Fruit fly (Drosophila melanogaster) whole organism, prepupa: Measurements from ENCODE around the gene CG4004.

ENCODE experiments used
- CG10631 ChIP-seq: fragments of 200-800 bp; sonication (Bioruptor generic); optimal IDR thresholded peaks from 2 replicates; lab custom pipeline; 2016; ENCODE audit warnings: missing biosample characterization, missing genetic modification characterization
- CG10669 ChIP-seq: fragments of 200-800 bp; sonication (Bioruptor generic); optimal IDR thresholded peaks from 3 replicates; lab custom pipeline; 2018; ENCODE audit warnings: missing biosample characterization, mild to moderate bottlenecking, missing genetic modification characterization, moderate library complexity
- CG11294 ChIP-seq: fragments of 200-800 bp; sonication (Bioruptor generic); IDR thresholded peaks from 2 replicates; pipeline ENCODE4 v1.3.6; 2022; ENCODE audit warnings: missing biosample characterization, missing genetic modification characterization
- CG15336 ChIP-seq: fragments of 200-800 bp; sonication (Bioruptor generic); IDR thresholded peaks from 2 replicates; pipeline ENCODE4 v1.3.6; 2022; ENCODE audit warnings: missing biosample characterization, missing genetic modification characterization
- CG1621 ChIP-seq: fragments of 200-800 bp; sonication (Bioruptor generic); optimal IDR thresholded peaks from 3 replicates; lab custom pipeline; 2018; ENCODE audit warnings: missing biosample characterization, mild to moderate bottlenecking, missing genetic modification characterization
- CG16779 ChIP-seq: fragments of 200-800 bp; sonication (Bioruptor generic); optimal IDR thresholded peaks from 3 replicates; lab custom pipeline; 2017; ENCODE audit warnings: missing biosample characterization, mild to moderate bottlenecking, missing genetic modification characterization
- CG3032 ChIP-seq: fragments of 200-800 bp; optimal IDR thresholded peaks from 2 replicates; lab custom pipeline; 2019; ENCODE audit warnings: missing biosample characterization, mild to moderate bottlenecking, missing genetic modification characterization, moderate library complexity
- CG32006 ChIP-seq: fragments of 200-800 bp; sonication (Bioruptor generic); optimal IDR thresholded peaks from 3 replicates; lab custom pipeline; 2017; ENCODE audit warnings: missing biosample characterization, mild to moderate bottlenecking, missing genetic modification characterization
- CG34406 ChIP-seq: fragments of 200-800 bp; sonication (Bioruptor generic); optimal IDR thresholded peaks from 3 replicates; lab custom pipeline; 2016; ENCODE audit warnings: missing biosample characterization, missing genetic modification characterization
- CG4318 ChIP-seq: fragments of 200-800 bp; sonication (Bioruptor generic); optimal IDR thresholded peaks from 3 replicates; lab custom pipeline; 2017; ENCODE audit warnings: missing biosample characterization, mild to moderate bottlenecking, missing genetic modification characterization
- CG6163 ChIP-seq: fragments of 200-800 bp; sonication (Bioruptor generic); IDR thresholded peaks from 3 replicates; pipeline ENCODE4 v1.3.6; 2022; ENCODE audit warnings: missing biosample characterization, missing genetic modification characterization
- CG6276 ChIP-seq: fragments of 200-800 bp; sonication (Bioruptor generic); optimal IDR thresholded peaks from 2 replicates; lab custom pipeline; 2017; ENCODE audit warnings: missing biosample characterization, mild to moderate bottlenecking, missing genetic modification characterization
- CG6808 ChIP-seq: fragments of 200-800 bp; sonication (Bioruptor generic); optimal IDR thresholded peaks from 3 replicates; lab custom pipeline; 2017; ENCODE audit warnings: missing biosample characterization, missing genetic modification characterization, mild to moderate bottlenecking, moderate library complexity, missing genetic modification reagents
- CG7368 ChIP-seq: fragments of 200-800 bp; sonication (Bioruptor generic); optimal IDR thresholded peaks from 3 replicates; lab custom pipeline; 2016; ENCODE audit warnings: missing biosample characterization, missing genetic modification characterization
- CG8119 ChIP-seq: fragments of 200-800 bp; sonication (Bioruptor generic); IDR thresholded peaks from 3 replicates; pipeline ENCODE4 v1.3.6; 2022; ENCODE audit warnings: missing biosample characterization, missing genetic modification characterization
- CG8319 ChIP-seq: fragments of 200-800 bp; sonication (Bioruptor generic); optimal IDR thresholded peaks from 3 replicates; lab custom pipeline; 2016; ENCODE audit warnings: missing biosample characterization, missing genetic modification characterization
- CG8632 ChIP-seq: fragments of 200-800 bp; sonication (Bioruptor generic); optimal IDR thresholded peaks from 3 replicates; lab custom pipeline; 2016; ENCODE audit warnings: missing biosample characterization, missing genetic modification characterization
- CG9139 ChIP-seq: fragments of 200-800 bp; sonication (Bioruptor generic); optimal IDR thresholded peaks from 3 replicates; lab custom pipeline; 2017; ENCODE audit warnings: missing biosample characterization, mild to moderate bottlenecking, missing genetic modification characterization
- Eip75B ChIP-seq: fragments of 200-800 bp; sonication (Bioruptor generic); optimal IDR thresholded peaks from 3 replicates; lab custom pipeline; 2016; ENCODE audit warnings: missing biosample characterization, missing genetic modification characterization
- Eip78C ChIP-seq: fragments of 200-800 bp; sonication (Bioruptor generic); peaks from one replicate; lab custom pipeline; 2016; ENCODE audit warnings: missing biosample characterization, missing genetic modification characterization
- Ets96B ChIP-seq: fragments of 200-800 bp; optimal IDR thresholded peaks from 2 replicates; lab custom pipeline; 2019; ENCODE audit warnings: missing biosample characterization, mild to moderate bottlenecking, missing genetic modification characterization, moderate library complexity
- Gug ChIP-seq: fragments of 200-800 bp; sonication (Bioruptor generic); IDR thresholded peaks from 2 replicates; pipeline ENCODE4 v1.3.6; 2022; ENCODE audit warnings: missing biosample characterization, missing genetic modification characterization
- Hr38 ChIP-seq: sonication (Bioruptor generic); optimal IDR thresholded peaks from 2 replicates; lab custom pipeline; 2016; ENCODE audit warnings: missing biosample characterization, missing genetic modification characterization
- Hr4 ChIP-seq: fragments of 200-800 bp; sonication (Bioruptor generic); optimal IDR thresholded peaks from 3 replicates; lab custom pipeline; 2016; ENCODE audit warnings: missing biosample characterization, missing genetic modification characterization
- Lpt ChIP-seq: fragments of 200-800 bp; sonication (Bioruptor generic); optimal IDR thresholded peaks from 3 replicates; lab custom pipeline; 2016; ENCODE audit warnings: missing biosample characterization, missing genetic modification characterization
- Met ChIP-seq: fragments of 200-800 bp; sonication (Bioruptor generic); optimal IDR thresholded peaks from 3 replicates; lab custom pipeline; 2016; ENCODE audit warnings: missing biosample characterization, missing genetic modification characterization
- OdsH ChIP-seq: fragments of 200-800 bp; sonication (Bioruptor generic); optimal IDR thresholded peaks from 3 replicates; lab custom pipeline; 2016; ENCODE audit warnings: missing biosample characterization, missing genetic modification characterization
- Sox102F ChIP-seq: fragments of 200-800 bp; sonication (Bioruptor generic); optimal IDR thresholded peaks from 2 replicates; lab custom pipeline; 2016; ENCODE audit warnings: missing biosample characterization, mild to moderate bottlenecking, missing genetic modification characterization
- Sox14 ChIP-seq: fragments of 200-800 bp; sonication (Bioruptor generic); optimal IDR thresholded peaks from 3 replicates; lab custom pipeline; 2016; ENCODE audit warnings: missing biosample characterization, missing genetic modification characterization
- achi ChIP-seq: fragments of 200-800 bp; sonication (Bioruptor generic); optimal IDR thresholded peaks from 3 replicates; lab custom pipeline; 2016; ENCODE audit warnings: missing biosample characterization, missing genetic modification characterization
- dac ChIP-seq: fragments of 200-800 bp; sonication (Bioruptor generic); optimal IDR thresholded peaks from 2 replicates; lab custom pipeline; 2017; ENCODE audit warnings: missing biosample characterization, mild to moderate bottlenecking, missing genetic modification characterization
- dsx ChIP-seq: fragments of 200-800 bp; optimal IDR thresholded peaks from 3 replicates; lab custom pipeline; 2019; ENCODE audit warnings: missing biosample characterization, mild to moderate bottlenecking, missing genetic modification characterization, moderate library complexity; ENCODE audit not compliant: poor library complexity, severe bottlenecking
- eg ChIP-seq: fragments of 200-800 bp; sonication (Bioruptor generic); IDR thresholded peaks from 3 replicates; pipeline ENCODE4 v1.3.6; 2022; ENCODE audit warnings: missing biosample characterization, missing genetic modification characterization
- fd59A ChIP-seq: fragments of 200-800 bp; sonication (Bioruptor generic); optimal IDR thresholded peaks from 2 replicates; lab custom pipeline; 2017; ENCODE audit warnings: missing biosample characterization, mild to moderate bottlenecking, missing genetic modification characterization, missing genetic modification reagents
- fd85E ChIP-seq: fragments of 200-800 bp; sonication (Bioruptor generic); optimal IDR thresholded peaks from 3 replicates; lab custom pipeline; 2016; ENCODE audit warnings: missing biosample characterization, missing genetic modification characterization
- fkh ChIP-seq: fragments of 200-800 bp; sonication (Bioruptor generic); optimal IDR thresholded peaks from 3 replicates; lab custom pipeline; 2017; ENCODE audit warnings: missing biosample characterization, mild to moderate bottlenecking, missing genetic modification characterization, moderate library complexity
- lz ChIP-seq: fragments of 200-800 bp; sonication (Bioruptor generic); optimal IDR thresholded peaks from 3 replicates; lab custom pipeline; 2016; ENCODE audit warnings: missing biosample characterization, missing genetic modification characterization
- pdm3 ChIP-seq: fragments of 200-800 bp; sonication (Bioruptor generic); optimal IDR thresholded peaks from 3 replicates; lab custom pipeline; 2016; ENCODE audit warnings: missing biosample characterization, missing genetic modification characterization
- salr ChIP-seq, 2 experiments: fragments of 200-800 bp; sonication (Bioruptor generic); optimal IDR thresholded peaks; 3 replicates each; lab custom pipeline; 2016 to 2018; ENCODE audit warnings: missing biosample characterization in 2 of 2, missing genetic modification characterization in 2 of 2, mild to moderate bottlenecking in 1 of 2
- spab ChIP-seq: fragments of 200-800 bp; sonication (Bioruptor generic); optimal IDR thresholded peaks from 2 replicates; lab custom pipeline; 2017; ENCODE audit warnings: missing biosample characterization, mild to moderate bottlenecking, missing genetic modification characterization, missing genetic modification reagents
- ss ChIP-seq, 2 experiments: fragments of 200-800 bp; sonication (Bioruptor generic); optimal IDR thresholded peaks; 2 replicates in 1 of 2; 3 replicates in 1 of 2; lab custom pipeline; 2017 to 2018; ENCODE audit warnings: mild to moderate bottlenecking in 2 of 2, missing biosample characterization in 2 of 2, missing genetic modification characterization in 2 of 2, moderate library complexity in 1 of 2
- svp ChIP-seq: fragments of 200-800 bp; sonication (Bioruptor generic); peaks from one replicate; lab custom pipeline; 2016; ENCODE audit warnings: missing biosample characterization, missing genetic modification characterization
- topi ChIP-seq: fragments of 200-800 bp; sonication (Bioruptor generic); optimal IDR thresholded peaks from 3 replicates; lab custom pipeline; 2016; ENCODE audit warnings: missing biosample characterization, missing genetic modification characterization
- vri ChIP-seq: fragments of 200-800 bp; sonication (Bioruptor generic); optimal IDR thresholded peaks from 3 replicates; lab custom pipeline; 2016; ENCODE audit warnings: missing biosample characterization, mild to moderate bottlenecking, missing genetic modification characterization

The CG4004 gene

DNA sequence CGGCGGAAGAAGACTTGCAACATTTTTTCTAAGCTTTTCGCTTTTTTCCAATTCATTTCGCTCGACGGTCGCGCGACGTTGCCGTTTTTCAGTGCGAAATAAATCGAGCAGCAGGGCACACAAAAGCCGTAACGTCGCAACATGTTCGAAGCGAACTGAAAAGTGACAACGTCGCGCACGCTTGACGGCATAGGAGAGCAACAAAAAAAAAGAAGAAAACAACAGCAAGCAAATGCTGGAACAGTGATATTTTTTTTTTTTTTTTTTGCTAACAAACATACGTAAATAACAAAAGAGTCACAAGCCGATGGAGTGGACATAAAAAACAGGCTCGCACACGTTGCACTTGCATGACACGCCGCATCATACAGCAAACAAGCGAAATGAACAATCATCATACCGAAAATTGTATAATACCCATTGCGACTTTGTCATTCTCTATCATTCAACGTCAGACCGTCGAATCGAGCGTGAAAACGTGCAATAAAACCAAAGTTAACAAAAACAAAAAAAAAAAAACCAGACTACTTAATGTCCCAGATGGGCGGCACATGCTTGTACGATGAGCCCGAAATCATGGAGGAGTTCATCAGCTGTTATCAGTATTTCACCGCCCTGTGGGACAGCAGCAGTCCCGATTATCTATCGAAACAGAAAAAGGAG, at the start of gene CG4004:
Gene CG4004 (plus strand): TSS at position 187 of the 663 bp plus-strand sequence.
- TF ChIP-seq Gug (GFP tag; lab: Robert Waterston, UW) (peak; percentile 40), svp (peak; percentile 68), Sox102F (GFP tag; lab: Kevin White, UChicago) (peak; percentile 7), ss (GFP tag; optimal IDR thresholded peaks at IDR 0.05; lab: Kevin White, UChicago) (peak; percentile 60 to 61), Hr4 (GFP tag; lab: Kevin White, UChicago) (peak; percentile 1), CG9139 (peak; percentile 22), Sox14 (GFP tag; lab: Kevin White, UChicago) (peak; percentile 47), CG15336 (GFP tag; lab: Robert Waterston, UW) (peak; percentile 72), CG32006 (peak; percentile 2), CG6163 (GFP tag; lab: Robert Waterston, UW) (peak; percentile 84), dac (GFP tag; lab: Kevin White, UChicago) (no peak), Met (GFP tag; lab: Kevin White, UChicago) (peak; percentile 6), CG6276 (GFP tag; lab: Kevin White, UChicago) (peak; percentile 73), achi (GFP tag; lab: Kevin White, UChicago) (peak; percentile 25), CG8119 (GFP tag; lab: Robert Waterston, UW) (peak; percentile 86), CG10631 (GFP tag; lab: Kevin White, UChicago) (peak; percentile 20), OdsH (GFP tag; lab: Kevin White, UChicago) (peak; percentile 29), Lpt (GFP tag; lab: Kevin White, UChicago) (peak; percentile 26), CG4318 (no peak), pdm3 (GFP tag; lab: Kevin White, UChicago) (peak; percentile 25), CG1621 (tag; lab: Kevin White, UChicago) (no peak), CG10669 (GFP tag; lab: Kevin White, UChicago) (no peak), eg (GFP tag; lab: Robert Waterston, UW) (peak; percentile 83), fd85E (GFP tag; lab: Kevin White, UChicago) (no peak), CG11294 (GFP tag; lab: Robert Waterston, UW) (no peak), CG6808 (GFP tag; lab: Kevin White, UChicago) (peak; percentile 49), fkh (GFP tag; lab: Kevin White, UChicago) (no peak), Ets96B (peak; percentile 27), vri (GFP tag; lab: Kevin White, UChicago) (peak; percentile 34), CG8632 (GFP tag; lab: Kevin White, UChicago) (peak; percentile 9), CG16779 (tag; lab: Kevin White, UChicago) (peak; percentile 33), Eip78C (peak; percentile 46), Eip75B (GFP tag; lab: Kevin White, UChicago) (peak; percentile 27), dsx (GFP tag; lab: Kevin White, UChicago) (peak; percentile 18), topi (GFP tag; lab: Kevin White, UChicago) (peak; percentile 39), Hr38 (GFP tag; lab: Kevin White, UChicago) (no peak), spab (peak; percentile 11)

DNA sequence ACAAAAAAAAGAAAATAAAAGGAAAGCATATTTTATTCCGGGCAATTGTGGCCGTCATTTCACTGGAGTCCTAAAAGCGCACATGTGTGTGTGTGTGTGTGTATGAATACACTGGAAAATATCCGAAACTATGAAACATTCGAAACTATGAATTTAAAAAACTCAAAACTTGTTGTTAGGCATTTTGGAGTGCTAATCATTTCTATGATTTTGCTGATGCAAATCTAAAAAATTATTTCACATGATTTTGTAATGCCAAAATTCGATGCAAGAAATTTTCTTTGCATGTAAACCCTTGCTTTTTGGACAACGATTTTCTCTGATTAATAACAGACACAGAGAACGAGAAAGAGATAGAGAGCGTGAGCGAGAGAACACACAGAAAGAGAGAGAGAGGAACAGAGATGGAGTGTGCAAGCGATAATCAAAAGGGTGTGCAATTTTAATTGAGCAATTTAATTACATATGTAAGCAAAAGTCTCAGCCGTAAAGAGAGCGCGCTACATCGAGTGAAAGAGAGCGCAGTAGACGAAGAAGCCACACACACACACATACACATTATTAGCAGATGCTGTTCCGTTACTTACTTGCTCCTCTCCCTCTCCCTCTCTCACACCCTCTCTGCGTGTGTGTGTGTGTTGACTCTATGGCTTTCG, 44.8 kb upstream of the CG4004 start:
- TF ChIP-seq Gug (GFP tag; lab: Robert Waterston, UW) (0 out of 2 replicates have a peak, but pooled peaks have one; percentile 34), lz (peak; percentile 57), CG8119 (GFP tag; lab: Robert Waterston, UW) (peak; percentile 40; the same call in 2 of the 3 replicates), CG9139 (peak; percentile 41), CG6808 (GFP tag; lab: Kevin White, UChicago) (peak; percentile 63), CG8319 (GFP tag; lab: Kevin White, UChicago) (peak; percentile 35), CG32006 (peak; percentile 42), fd59A (GFP tag; lab: Kevin White, UChicago) (peak; percentile 48), CG1621 (tag; lab: Kevin White, UChicago) (peak; percentile 27), vri (GFP tag; lab: Kevin White, UChicago) (no peak), OdsH (GFP tag; lab: Kevin White, UChicago) (peak; percentile 57), CG6276 (GFP tag; lab: Kevin White, UChicago) (no peak), achi (GFP tag; lab: Kevin White, UChicago) (peak; percentile 47), salr (GFP tag; optimal IDR thresholded peaks at IDR 0.05; lab: Kevin White, UChicago) (peak; percentile 22 to 30), CG6163 (GFP tag; lab: Robert Waterston, UW) (peak; percentile 83), dsx (GFP tag; lab: Kevin White, UChicago) (peak; percentile 56), CG34406 (GFP tag; lab: Kevin White, UChicago) (peak; percentile 55), CG3032 (tag; lab: Kevin White, UChicago) (peak; percentile 70), fkh (GFP tag; lab: Kevin White, UChicago) (no peak), CG7368 (GFP tag; lab: Kevin White, UChicago) (peak; percentile 27), Sox14 (GFP tag; lab: Kevin White, UChicago) (peak; percentile 26), CG8632 (GFP tag; lab: Kevin White, UChicago) (peak; percentile 62), Ets96B (peak; percentile 61), CG16779 (tag; lab: Kevin White, UChicago) (peak; percentile 27), CG15336 (GFP tag; lab: Robert Waterston, UW) (peak; percentile 31; the same call in 1 of the 2 replicates), dac (GFP tag; lab: Kevin White, UChicago) (no peak)
